Worm (Caenorhabditis elegans) whole organism, L1 larva: ENCODE data around the gene F37C12.18.

Source experiments
- aha-1 ChIP-seq: fragments of 150-350 bp; optimal IDR thresholded peaks from 2 replicates; lab custom pipeline; 2014; ENCODE audit warnings: missing biosample characterization, missing genetic modification characterization
- ama-1 ChIP-seq: fragments of 150-350 bp; optimal IDR thresholded peaks from 2 replicates; lab custom pipeline; 2014
- blmp-1 ChIP-seq: fragments of 150-350 bp; optimal IDR thresholded peaks from 2 replicates; lab custom pipeline; 2014; ENCODE audit warnings: missing biosample characterization, missing genetic modification characterization
- ceh-63 ChIP-seq: fragments of 200-800 bp; sonication (Bioruptor generic); optimal IDR thresholded peaks from 2 replicates; lab custom pipeline; 2018; ENCODE audit warnings: mild to moderate bottlenecking, missing genetic modification characterization, missing compliant biosample characterization
- ceh-8 ChIP-seq: fragments of 200-800 bp; sonication (Bioruptor generic); optimal IDR thresholded peaks from 2 replicates; lab custom pipeline; 2018; ENCODE audit warnings: mild to moderate bottlenecking, missing genetic modification characterization, moderate library complexity, missing compliant biosample characterization
- ceh-82 ChIP-seq, 3 experiments: fragments of 150-350 bp in 1 of 3; sonication (generic microtip) in 2 of 3; optimal IDR thresholded peaks; 2 replicates each; lab custom pipeline; 2014 to 2017; ENCODE audit warnings: missing biosample characterization in 3 of 3, missing genetic modification characterization in 3 of 3
- ceh-88 ChIP-seq: fragments of 200-800 bp; sonication (Bioruptor generic); IDR thresholded peaks from 2 replicates; pipeline ENCODE4 v1.3.6; 2022; ENCODE audit warnings: missing genetic modification characterization, missing compliant biosample characterization
- ceh-90 ChIP-seq: sonication (generic microtip); optimal IDR thresholded peaks from 2 replicates; lab custom pipeline; 2016; ENCODE audit warnings: missing genetic modification characterization, missing compliant biosample characterization
- ces-1 ChIP-seq: fragments of 150-350 bp; optimal IDR thresholded peaks from 2 replicates; lab custom pipeline; 2014; ENCODE audit warnings: missing biosample characterization, missing genetic modification reagents, missing genetic modification characterization
- dpl-1 ChIP-seq, 3 experiments: fragments of 150-350 bp in 2 of 3; sonication (generic microtip) in 1 of 3; optimal IDR thresholded peaks; 2 replicates each; lab custom pipeline; 2014 to 2017; ENCODE audit warnings: missing biosample characterization in 3 of 3, missing genetic modification characterization in 3 of 3, missing genetic modification reagents in 3 of 3
- dsc-1 ChIP-seq: sonication (generic microtip); optimal IDR thresholded peaks from 2 replicates; lab custom pipeline; 2016; ENCODE audit warnings: mild to moderate bottlenecking, missing genetic modification characterization, missing compliant biosample characterization
- efl-1 ChIP-seq, 4 experiments: fragments of 150-350 bp; optimal IDR thresholded peaks in 3 of 4; peaks in 1 of 4; 1 replicate in 1 of 4; 2 replicates in 3 of 4; lab custom pipeline; 2014; ENCODE audit warnings: missing biosample characterization in 2 of 4, missing genetic modification characterization in 2 of 4, missing genetic modification reagents in 2 of 4
- efl-3 ChIP-seq: fragments of 200-800 bp; sonication (Bioruptor generic); optimal IDR thresholded peaks from 2 replicates; lab custom pipeline; 2018; ENCODE audit warnings: mild to moderate bottlenecking, missing genetic modification characterization, missing compliant biosample characterization
- egl-27 ChIP-seq, 2 experiments: fragments of 150-350 bp in 1 of 2; sonication (generic microtip); optimal IDR thresholded peaks; 3 replicates each; lab custom pipeline; 2017 to 2018; ENCODE audit warnings: missing biosample characterization in 2 of 2, missing genetic modification characterization in 2 of 2, missing genetic modification reagents in 2 of 2
- elt-2 ChIP-seq: sonication (generic microtip); optimal IDR thresholded peaks from 2 replicates; lab custom pipeline; 2016; ENCODE audit warnings: missing genetic modification characterization, mild to moderate bottlenecking, inconsistent platforms, missing compliant biosample characterization, missing genetic modification reagents
- elt-3 ChIP-seq, 6 experiments: fragments of 150-350 bp in 1 of 6; sonication (generic microtip); optimal IDR thresholded peaks; 2 replicates each; lab custom pipeline; 2017 to 2018; ENCODE audit warnings: missing biosample characterization in 6 of 6, missing genetic modification characterization in 6 of 6, inconsistent platforms in 1 of 6
- ets-5 ChIP-seq: fragments of 200-800 bp; sonication (Bioruptor generic); IDR thresholded peaks from 2 replicates; pipeline ENCODE4 v1.3.6; 2022; ENCODE audit warnings: missing genetic modification characterization, missing compliant biosample characterization
- fkh-10 ChIP-seq: sonication (generic microtip); optimal IDR thresholded peaks from 2 replicates; lab custom pipeline; 2017; ENCODE audit warnings: missing biosample characterization, missing genetic modification reagents, missing genetic modification characterization
- fkh-4 ChIP-seq: sonication (generic microtip); optimal IDR thresholded peaks from 2 replicates; lab custom pipeline; 2016; ENCODE audit warnings: missing compliant biosample characterization, missing genetic modification characterization, borderline replicate concordance
- fos-1 ChIP-seq: fragments of 150-350 bp; optimal IDR thresholded peaks from 2 replicates; lab custom pipeline; 2014; ENCODE audit warnings: missing biosample characterization, missing genetic modification characterization
- grh-1 ChIP-seq: fragments of 200-800 bp; sonication (Bioruptor generic); IDR thresholded peaks from 2 replicates; pipeline ENCODE4 v1.3.6; 2022; ENCODE audit warnings: missing genetic modification reagents, missing genetic modification characterization, missing compliant biosample characterization
- hlh-17 ChIP-seq: fragments of 200-800 bp; sonication (Bioruptor generic); optimal IDR thresholded peaks from 2 replicates; lab custom pipeline; 2018; ENCODE audit warnings: missing genetic modification characterization, mild to moderate bottlenecking, missing compliant biosample characterization, moderate library complexity, borderline replicate concordance
- irx-1 ChIP-seq: sonication (generic microtip); optimal IDR thresholded peaks from 2 replicates; lab custom pipeline; 2016; ENCODE audit warnings: missing genetic modification characterization, missing compliant biosample characterization
- isw-1 ChIP-seq: fragments of 200-800 bp; sonication (Bioruptor generic); IDR thresholded peaks from 2 replicates; pipeline ENCODE4 v1.3.6; 2022; ENCODE audit warnings: missing genetic modification characterization, missing compliant biosample characterization
- lin-13 ChIP-seq: fragments of 150-350 bp; optimal IDR thresholded peaks from 2 replicates; lab custom pipeline; 2014; ENCODE audit warnings: missing biosample characterization, missing genetic modification reagents, missing genetic modification characterization
- lin-39 ChIP-seq: fragments of 150-350 bp; optimal IDR thresholded peaks from 2 replicates; lab custom pipeline; 2014; ENCODE audit warnings: missing biosample characterization, missing genetic modification reagents, missing genetic modification characterization
- lsy-2 ChIP-seq, 2 experiments: fragments of 150-350 bp; optimal IDR thresholded peaks; 2 replicates each; lab custom pipeline; 2014; ENCODE audit warnings: missing biosample characterization in 2 of 2, missing genetic modification characterization in 2 of 2
- mef-2 ChIP-seq: fragments of 150-350 bp; optimal IDR thresholded peaks from 2 replicates; lab custom pipeline; 2014; ENCODE audit warnings: missing biosample characterization, missing genetic modification characterization
- nhr-19 ChIP-seq: fragments of 200-800 bp; sonication (Bioruptor generic); conservative IDR thresholded peaks from 2 replicates; pipeline ENCODE4 v1.3.6; 2022; ENCODE audit warnings: missing genetic modification characterization, missing compliant biosample characterization
- nhr-20 ChIP-seq: sonication (generic microtip); optimal IDR thresholded peaks from 2 replicates; lab custom pipeline; 2016; ENCODE audit warnings: mild to moderate bottlenecking, missing genetic modification characterization, missing compliant biosample characterization
- nhr-237 ChIP-seq: fragments of 150-350 bp; optimal IDR thresholded peaks from 2 replicates; lab custom pipeline; 2014; ENCODE audit warnings: missing biosample characterization, missing genetic modification characterization
- nhr-28 ChIP-seq: fragments of 150-350 bp; optimal IDR thresholded peaks from 2 replicates; lab custom pipeline; 2014; ENCODE audit warnings: missing biosample characterization, missing genetic modification characterization
- nhr-47 ChIP-seq: sonication (generic microtip); optimal IDR thresholded peaks from 2 replicates; lab custom pipeline; 2016; ENCODE audit warnings: mild to moderate bottlenecking, missing genetic modification characterization, moderate library complexity, missing compliant biosample characterization
- nhr-76 ChIP-seq: sonication (generic microtip); optimal IDR thresholded peaks from 2 replicates; lab custom pipeline; 2017; ENCODE audit warnings: missing biosample characterization, missing genetic modification characterization
- nhr-85 ChIP-seq: sonication (generic microtip); peaks from one replicate; lab custom pipeline; 2016; ENCODE audit warnings: missing genetic modification characterization, inconsistent platforms, missing compliant biosample characterization
- nhr-90 ChIP-seq: sonication (generic microtip); optimal IDR thresholded peaks from 2 replicates; lab custom pipeline; 2016; ENCODE audit warnings: mild to moderate bottlenecking, missing genetic modification characterization, missing compliant biosample characterization; ENCODE audit not compliant: poor library complexity
- sox-4 ChIP-seq: sonication (generic microtip); optimal IDR thresholded peaks from 2 replicates; lab custom pipeline; 2016; ENCODE audit warnings: missing genetic modification characterization, missing compliant biosample characterization
- sup-37 ChIP-seq: fragments of 200-800 bp; sonication (Bioruptor generic); optimal IDR thresholded peaks from 2 replicates; lab custom pipeline; 2018; ENCODE audit warnings: mild to moderate bottlenecking, missing genetic modification characterization, missing compliant biosample characterization
- swsn-7 ChIP-seq: sonication (generic microtip); optimal IDR thresholded peaks from 2 replicates; lab custom pipeline; 2016; ENCODE audit warnings: missing genetic modification characterization, missing compliant biosample characterization
- tlp-1 ChIP-seq: fragments of 150-350 bp; optimal IDR thresholded peaks from 2 replicates; lab custom pipeline; 2014; ENCODE audit warnings: missing biosample characterization, missing genetic modification characterization
- unc-30 ChIP-seq: sonication (generic microtip); optimal IDR thresholded peaks from 2 replicates; lab custom pipeline; 2017; ENCODE audit warnings: missing biosample characterization, missing genetic modification characterization
- unc-86 ChIP-seq: sonication (generic microtip); optimal IDR thresholded peaks from 2 replicates; lab custom pipeline; 2016; ENCODE audit warnings: missing genetic modification characterization, missing compliant biosample characterization
- unc-98 ChIP-seq: fragments of 200-800 bp; sonication (Bioruptor generic); IDR thresholded peaks from 2 replicates; pipeline ENCODE4 v1.3.6; 2022; ENCODE audit warnings: missing genetic modification characterization, missing compliant biosample characterization
- zip-4 ChIP-seq: fragments of 200-800 bp; sonication (Bioruptor generic); optimal IDR thresholded peaks from 2 replicates; lab custom pipeline; 2018; ENCODE audit warnings: mild to moderate bottlenecking, missing genetic modification characterization, moderate library complexity, missing compliant biosample characterization
- ztf-11 ChIP-seq, 2 experiments: sonication (generic microtip); optimal IDR thresholded peaks; 2 replicates each; lab custom pipeline; 2016 to 2017; ENCODE audit warnings: missing genetic modification characterization in 2 of 2, missing biosample characterization in 1 of 2, missing compliant biosample characterization in 1 of 2
- ztf-4 ChIP-seq: fragments of 150-350 bp; optimal IDR thresholded peaks from 2 replicates; lab custom pipeline; 2014; ENCODE audit warnings: missing biosample characterization, missing genetic modification characterization

Gene F37C12.18

DNA sequence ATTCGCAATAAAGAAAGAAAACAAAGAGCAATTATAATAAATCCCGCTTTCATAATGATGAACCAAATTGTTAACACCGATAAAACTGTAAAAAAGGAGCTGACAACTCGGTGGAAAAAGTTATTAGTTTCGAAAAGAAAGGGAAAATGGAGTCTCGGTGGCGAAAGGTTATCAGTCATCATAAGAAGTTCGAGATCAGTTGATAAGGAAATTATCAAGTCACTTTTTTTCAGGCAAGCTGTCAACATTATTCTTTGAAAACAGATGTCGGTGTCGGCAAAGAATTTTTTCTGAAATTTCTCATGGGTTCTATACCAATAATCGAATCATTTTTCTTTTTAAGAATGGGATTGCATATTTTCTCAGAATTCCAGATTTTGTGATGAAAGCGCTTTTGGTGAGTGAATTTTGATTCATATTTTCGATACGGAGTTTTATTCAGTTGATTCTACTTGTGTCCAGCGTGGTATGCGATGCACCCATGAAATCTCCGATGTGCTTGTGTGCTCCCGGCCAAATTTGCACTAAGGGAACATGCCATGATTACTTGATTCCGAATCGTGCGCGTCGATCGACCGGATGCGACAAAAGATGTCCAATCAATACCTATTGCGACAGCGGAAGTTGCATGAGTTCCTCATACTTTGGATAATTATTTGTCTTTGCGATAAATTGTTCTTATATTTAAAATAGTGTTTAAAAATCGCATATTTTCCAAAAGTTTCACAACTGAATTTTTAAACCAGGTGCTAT lies 6.7 kb downstream of the F37C12.18 start, which contains the start of the genes F37C12.21 and F37C12.10:
TSS of gene F37C12.21 (plus strand) at position 58 of the 753 bp plus-strand sequence.
TSS of gene F37C12.10 (minus strand) at position 85 of the 753 bp plus-strand sequence.
- no peak for TF ChIP-seq nhr-76 (tag; lab: Kevin White, UChicago)
- no peak for TF ChIP-seq zip-4 (GFP tag; lab: Kevin White, UChicago)
- no peak for TF ChIP-seq ztf-11 (tag; optimal IDR thresholded peaks at IDR 0.05; lab: Kevin White, UChicago)
- no peak for TF ChIP-seq swsn-7 (tag; lab: Kevin White, UChicago)
- no peak for TF ChIP-seq grh-1
- no peak for TF ChIP-seq fkh-10
- peak in 1 of 2 experiments; percentile 5 for TF ChIP-seq lsy-2 (tag; optimal IDR thresholded peaks at IDR 0.05; lab: Kevin White, UChicago)
- TF ChIP-seq nhr-90 (tag; lab: Kevin White, UChicago), result no peak
- TF ChIP-seq ztf-4 (tag; lab: Kevin White, UChicago), result no peak
- no peak for TF ChIP-seq efl-1 (optimal IDR thresholded peaks at IDR 0.05; lab: Kevin White, UChicago)
- peak in 1 of 2 experiments; percentile 14 for TF ChIP-seq efl-1 (GFP tag; optimal IDR thresholded peaks at IDR 0.05 in 1 of 2; lab: Kevin White, UChicago)
- TF ChIP-seq elt-2 (tag; lab: Kevin White, UChicago), result peak; percentile 37

ce11 chrIII:7185473-7185872 lies 9.8 kb downstream of the F37C12.18 start, which contains the start of gene F37C12.14:
Gene F37C12.14 (minus strand): TSS chrIII:7185573.
- TF ChIP-seq efl-3, result no peak
- TF ChIP-seq ceh-63, result no peak
- TF ChIP-seq zip-4 (GFP tag; lab: Kevin White, UChicago), result no peak
- no peak for TF ChIP-seq dsc-1 (tag; lab: Kevin White, UChicago)
- no peak for TF ChIP-seq sup-37
- TF ChIP-seq nhr-47, result no peak
- TF ChIP-seq nhr-76 (tag; lab: Kevin White, UChicago), result no peak
- TF ChIP-seq nhr-20 (tag; lab: Kevin White, UChicago), result no peak
- no peak for TF ChIP-seq aha-1 (tag; lab: Kevin White, UChicago)
- no peak for TF ChIP-seq nhr-28
- TF ChIP-seq sox-4 (tag; lab: Kevin White, UChicago), result no peak
- TF ChIP-seq elt-2 (tag; lab: Kevin White, UChicago), result no peak
- TF ChIP-seq ets-5 (GFP tag; lab: Robert Waterston, UW), result no peak
- no peak for TF ChIP-seq hlh-17 (GFP tag; lab: Kevin White, UChicago)
- no peak for TF ChIP-seq ceh-90 (tag; lab: Kevin White, UChicago)
- no peak for TF ChIP-seq isw-1 (GFP tag; lab: Robert Waterston, UW)
- TF ChIP-seq unc-30, result no peak
- TF ChIP-seq, all 84 proteins: peak for 0

- TF ChIP-seq lin-39 (tag; lab: Kevin White, UChicago) (no peak), fos-1 (tag; lab: Kevin White, UChicago) (peak; percentile 54), blmp-1 (tag; lab: Kevin White, UChicago) (peak; percentile 63), dpl-1 (GFP tag; optimal IDR thresholded peaks at IDR 0.05; lab: Kevin White, UChicago) (peak; percentile 51 to 72 (median 70)), elt-3 (tag; optimal IDR thresholded peaks at IDR 0.05; lab: Kevin White, UChicago) (peak in 1 of 6 experiments; percentile 47), ceh-82 (tag; optimal IDR thresholded peaks at IDR 0.05; lab: Kevin White, UChicago) (peak in 2 of 3 experiments; percentile 28 to 75), lin-13 (GFP tag; lab: Kevin White, UChicago) (peak; percentile 70), nhr-85 (tag; lab: Kevin White, UChicago) (peak; percentile 67), unc-86 (tag; lab: Kevin White, UChicago) (peak; percentile 16), ztf-4 (tag; lab: Kevin White, UChicago) (peak; percentile 28), nhr-47 (peak; percentile 61), nhr-237 (peak; percentile 51), ama-1 (peak; percentile 31), efl-1 (optimal IDR thresholded peaks at IDR 0.05; lab: Kevin White, UChicago) (peak; percentile 74 to 83), efl-1 (GFP tag; optimal IDR thresholded peaks at IDR 0.05 in 1 of 2; lab: Kevin White, UChicago) (peak; percentile 63 to 95), ces-1 (GFP tag; lab: Kevin White, UChicago) (no peak), aha-1 (tag; lab: Kevin White, UChicago) (no peak), unc-30 (no peak), nhr-19 (peak; percentile 30), ceh-88 (peak; percentile 9; the same call in 1 of the 2 replicates), egl-27 (tag; optimal IDR thresholded peaks at IDR 0.05; lab: Kevin White, UChicago) (peak in 1 of 2 experiments; percentile 57), irx-1 (tag; lab: Kevin White, UChicago) (no peak), tlp-1 (tag; lab: Kevin White, UChicago) (no peak), ceh-8 (GFP tag; lab: Kevin White, UChicago) (no peak), sup-37 (no peak), unc-98 (GFP tag; lab: Robert Waterston, UW) (no peak), mef-2 (tag; lab: Kevin White, UChicago) (no peak), fkh-4 (tag; lab: Kevin White, UChicago) (no peak)
Observed at ce11 chrIII:7184022-7184421, 11.2 kb downstream of the F37C12.18 start, which contains the start of gene yju-2. Gene yju-2 (plus strand): TSS chrIII:7184336.
